Worm (Caenorhabditis elegans) whole organism, L1 larva: Measurements from ENCODE around the gene hil-2.

Experiments used
- C16A3.4 ChIP-seq: fragments of 150-350 bp; optimal IDR thresholded peaks from 2 replicates; lab custom pipeline; 2014; ENCODE audit warnings: missing biosample characterization, missing genetic modification characterization
- C34B4.2 ChIP-seq: sonication (generic microtip); optimal IDR thresholded peaks from 2 replicates; lab custom pipeline; 2017; ENCODE audit warnings: mild to moderate bottlenecking, missing genetic modification characterization, missing compliant biosample characterization
- Y116A8C.19 ChIP-seq: sonication (generic microtip); optimal IDR thresholded peaks from 2 replicates; lab custom pipeline; 2016; ENCODE audit warnings: missing compliant biosample characterization, missing genetic modification characterization, borderline replicate concordance
- alr-1 ChIP-seq: fragments of 200-800 bp; sonication (Bioruptor generic); optimal IDR thresholded peaks from 2 replicates; lab custom pipeline; 2018; ENCODE audit warnings: borderline replicate concordance, mild to moderate bottlenecking, missing genetic modification characterization, missing compliant biosample characterization
- aly-2 ChIP-seq: fragments of 150-350 bp; optimal IDR thresholded peaks from 2 replicates; lab custom pipeline; 2014; ENCODE audit warnings: missing biosample characterization, missing genetic modification characterization
- ama-1 ChIP-seq: fragments of 150-350 bp; optimal IDR thresholded peaks from 2 replicates; lab custom pipeline; 2014
- ceh-82 ChIP-seq, 3 experiments: fragments of 150-350 bp in 1 of 3; sonication (generic microtip) in 2 of 3; optimal IDR thresholded peaks; 2 replicates each; lab custom pipeline; 2014 to 2017; ENCODE audit warnings: missing biosample characterization in 3 of 3, missing genetic modification characterization in 3 of 3
- ceh-90 ChIP-seq: sonication (generic microtip); optimal IDR thresholded peaks from 2 replicates; lab custom pipeline; 2016; ENCODE audit warnings: missing genetic modification characterization, missing compliant biosample characterization
- dpl-1 ChIP-seq, 3 experiments: fragments of 150-350 bp in 2 of 3; sonication (generic microtip) in 1 of 3; optimal IDR thresholded peaks; 2 replicates each; lab custom pipeline; 2014 to 2017; ENCODE audit warnings: missing biosample characterization in 3 of 3, missing genetic modification characterization in 3 of 3, missing genetic modification reagents in 3 of 3
- dsc-1 ChIP-seq: sonication (generic microtip); optimal IDR thresholded peaks from 2 replicates; lab custom pipeline; 2016; ENCODE audit warnings: mild to moderate bottlenecking, missing genetic modification characterization, missing compliant biosample characterization
- efl-1 ChIP-seq, 4 experiments: fragments of 150-350 bp; optimal IDR thresholded peaks in 3 of 4; peaks in 1 of 4; 1 replicate in 1 of 4; 2 replicates in 3 of 4; lab custom pipeline; 2014; ENCODE audit warnings: missing biosample characterization in 2 of 4, missing genetic modification characterization in 2 of 4, missing genetic modification reagents in 2 of 4
- efl-3 ChIP-seq: fragments of 200-800 bp; sonication (Bioruptor generic); optimal IDR thresholded peaks from 2 replicates; lab custom pipeline; 2018; ENCODE audit warnings: mild to moderate bottlenecking, missing genetic modification characterization, missing compliant biosample characterization
- elt-3 ChIP-seq, 6 experiments: fragments of 150-350 bp in 1 of 6; sonication (generic microtip); optimal IDR thresholded peaks; 2 replicates each; lab custom pipeline; 2017 to 2018; ENCODE audit warnings: missing biosample characterization in 6 of 6, missing genetic modification characterization in 6 of 6, inconsistent platforms in 1 of 6
- fkh-10 ChIP-seq: sonication (generic microtip); optimal IDR thresholded peaks from 2 replicates; lab custom pipeline; 2017; ENCODE audit warnings: missing biosample characterization, missing genetic modification reagents, missing genetic modification characterization
- fkh-8 ChIP-seq: sonication (generic microtip); optimal IDR thresholded peaks from 2 replicates; lab custom pipeline; 2016; ENCODE audit warnings: mild to moderate bottlenecking, missing genetic modification characterization, missing compliant biosample characterization
- grh-1 ChIP-seq: fragments of 200-800 bp; sonication (Bioruptor generic); IDR thresholded peaks from 2 replicates; pipeline ENCODE4 v1.3.6; 2022; ENCODE audit warnings: missing genetic modification reagents, missing genetic modification characterization, missing compliant biosample characterization
- hlh-17 ChIP-seq: fragments of 200-800 bp; sonication (Bioruptor generic); optimal IDR thresholded peaks from 2 replicates; lab custom pipeline; 2018; ENCODE audit warnings: missing genetic modification characterization, mild to moderate bottlenecking, missing compliant biosample characterization, moderate library complexity, borderline replicate concordance
- hlh-4 ChIP-seq: sonication (generic microtip); optimal IDR thresholded peaks from 2 replicates; lab custom pipeline; 2016; ENCODE audit warnings: mild to moderate bottlenecking, missing genetic modification characterization, missing compliant biosample characterization
- hpl-2 ChIP-seq: fragments of 150-350 bp; optimal IDR thresholded peaks from 2 replicates; lab custom pipeline; 2014; ENCODE audit warnings: missing biosample characterization, missing genetic modification reagents, missing genetic modification characterization
- isw-1 ChIP-seq: fragments of 200-800 bp; sonication (Bioruptor generic); IDR thresholded peaks from 2 replicates; pipeline ENCODE4 v1.3.6; 2022; ENCODE audit warnings: missing genetic modification characterization, missing compliant biosample characterization
- jun-1 ChIP-seq: fragments of 150-350 bp; optimal IDR thresholded peaks from 2 replicates; lab custom pipeline; 2014; ENCODE audit warnings: missing biosample characterization, missing genetic modification reagents, missing genetic modification characterization
- lin-13 ChIP-seq: fragments of 150-350 bp; optimal IDR thresholded peaks from 2 replicates; lab custom pipeline; 2014; ENCODE audit warnings: missing biosample characterization, missing genetic modification reagents, missing genetic modification characterization
- lin-39 ChIP-seq: fragments of 150-350 bp; optimal IDR thresholded peaks from 2 replicates; lab custom pipeline; 2014; ENCODE audit warnings: missing biosample characterization, missing genetic modification reagents, missing genetic modification characterization
- lsy-2 ChIP-seq, 2 experiments: fragments of 150-350 bp; optimal IDR thresholded peaks; 2 replicates each; lab custom pipeline; 2014; ENCODE audit warnings: missing biosample characterization in 2 of 2, missing genetic modification characterization in 2 of 2
- mef-2 ChIP-seq: fragments of 150-350 bp; optimal IDR thresholded peaks from 2 replicates; lab custom pipeline; 2014; ENCODE audit warnings: missing biosample characterization, missing genetic modification characterization
- mep-1 ChIP-seq: fragments of 150-350 bp; optimal IDR thresholded peaks from 2 replicates; lab custom pipeline; 2014; ENCODE audit warnings: missing biosample characterization, missing genetic modification characterization
- nhr-11 ChIP-seq: fragments of 150-350 bp; optimal IDR thresholded peaks from 2 replicates; lab custom pipeline; 2014; ENCODE audit warnings: missing biosample characterization, missing genetic modification characterization
- nhr-12 ChIP-seq: sonication (generic microtip); optimal IDR thresholded peaks from 2 replicates; lab custom pipeline; 2017; ENCODE audit warnings: missing biosample characterization, missing genetic modification characterization
- nhr-20 ChIP-seq: sonication (generic microtip); optimal IDR thresholded peaks from 2 replicates; lab custom pipeline; 2016; ENCODE audit warnings: mild to moderate bottlenecking, missing genetic modification characterization, missing compliant biosample characterization
- nhr-71 ChIP-seq: sonication (generic microtip); optimal IDR thresholded peaks from 2 replicates; lab custom pipeline; 2016; ENCODE audit warnings: mild to moderate bottlenecking, missing genetic modification characterization, moderate library complexity, missing compliant biosample characterization
- nhr-76 ChIP-seq: sonication (generic microtip); optimal IDR thresholded peaks from 2 replicates; lab custom pipeline; 2017; ENCODE audit warnings: missing biosample characterization, missing genetic modification characterization
- nhr-84 ChIP-seq: sonication (generic microtip); optimal IDR thresholded peaks from 2 replicates; lab custom pipeline; 2017; ENCODE audit warnings: missing biosample characterization, missing genetic modification characterization
- nhr-85 ChIP-seq: sonication (generic microtip); peaks from one replicate; lab custom pipeline; 2016; ENCODE audit warnings: missing genetic modification characterization, inconsistent platforms, missing compliant biosample characterization
- nhr-90 ChIP-seq: sonication (generic microtip); optimal IDR thresholded peaks from 2 replicates; lab custom pipeline; 2016; ENCODE audit warnings: mild to moderate bottlenecking, missing genetic modification characterization, missing compliant biosample characterization; ENCODE audit not compliant: poor library complexity
- pag-3 ChIP-seq: sonication (generic microtip); optimal IDR thresholded peaks from 2 replicates; lab custom pipeline; 2017; ENCODE audit warnings: missing genetic modification characterization, mild to moderate bottlenecking, missing compliant biosample characterization, antibody characterized with exemption, borderline replicate concordance; ENCODE audit not compliant: insufficient read depth
- pax-3 ChIP-seq: fragments of 200-800 bp; sonication (Bioruptor generic); optimal IDR thresholded peaks from 2 replicates; lab custom pipeline; 2018; ENCODE audit warnings: mild to moderate bottlenecking, missing genetic modification characterization, moderate library complexity, missing compliant biosample characterization
- pqm-1 ChIP-seq: sonication (generic microtip); optimal IDR thresholded peaks from 3 replicates; lab custom pipeline; 2017; ENCODE audit warnings: missing biosample characterization, missing genetic modification characterization
- rnt-1 ChIP-seq: sonication (generic microtip); optimal IDR thresholded peaks from 2 replicates; lab custom pipeline; 2016; ENCODE audit warnings: mild to moderate bottlenecking, missing genetic modification characterization, moderate library complexity, missing compliant biosample characterization
- skn-1 ChIP-seq: fragments of 150-350 bp; optimal IDR thresholded peaks from 2 replicates; lab custom pipeline; 2014; ENCODE audit warnings: missing biosample characterization, missing genetic modification characterization
- snpc-4 ChIP-seq: fragments of 150-350 bp; optimal IDR thresholded peaks from 2 replicates; lab custom pipeline; 2014; ENCODE audit warnings: missing biosample characterization, missing genetic modification characterization
- snu-23 ChIP-seq: sonication (generic microtip); optimal IDR thresholded peaks from 2 replicates; lab custom pipeline; 2016; ENCODE audit warnings: missing genetic modification characterization, missing compliant biosample characterization
- sup-37 ChIP-seq: fragments of 200-800 bp; sonication (Bioruptor generic); optimal IDR thresholded peaks from 2 replicates; lab custom pipeline; 2018; ENCODE audit warnings: mild to moderate bottlenecking, missing genetic modification characterization, missing compliant biosample characterization
- swsn-7 ChIP-seq: sonication (generic microtip); optimal IDR thresholded peaks from 2 replicates; lab custom pipeline; 2016; ENCODE audit warnings: missing genetic modification characterization, missing compliant biosample characterization
- tbx-2 ChIP-seq: sonication (generic microtip); optimal IDR thresholded peaks from 2 replicates; lab custom pipeline; 2016; ENCODE audit warnings: missing genetic modification characterization, missing compliant biosample characterization
- tlp-1 ChIP-seq: fragments of 150-350 bp; optimal IDR thresholded peaks from 2 replicates; lab custom pipeline; 2014; ENCODE audit warnings: missing biosample characterization, missing genetic modification characterization
- unc-98 ChIP-seq: fragments of 200-800 bp; sonication (Bioruptor generic); IDR thresholded peaks from 2 replicates; pipeline ENCODE4 v1.3.6; 2022; ENCODE audit warnings: missing genetic modification characterization, missing compliant biosample characterization
- zag-1 ChIP-seq: fragments of 150-350 bp; optimal IDR thresholded peaks from 2 replicates; lab custom pipeline; 2014; ENCODE audit warnings: missing biosample characterization, missing genetic modification characterization
- zip-4 ChIP-seq: fragments of 200-800 bp; sonication (Bioruptor generic); optimal IDR thresholded peaks from 2 replicates; lab custom pipeline; 2018; ENCODE audit warnings: mild to moderate bottlenecking, missing genetic modification characterization, moderate library complexity, missing compliant biosample characterization
- ztf-11 ChIP-seq, 2 experiments: sonication (generic microtip); optimal IDR thresholded peaks; 2 replicates each; lab custom pipeline; 2016 to 2017; ENCODE audit warnings: missing genetic modification characterization in 2 of 2, missing biosample characterization in 1 of 2, missing compliant biosample characterization in 1 of 2
- ztf-4 ChIP-seq: fragments of 150-350 bp; optimal IDR thresholded peaks from 2 replicates; lab custom pipeline; 2014; ENCODE audit warnings: missing biosample characterization, missing genetic modification characterization

Gene hil-2

ce11 chrIV:6321667-6322066, 27.6 kb downstream of the hil-2 start, which contains the start of gene Y73B6BL.29 (continued):
- TF ChIP-seq tlp-1 (tag; lab: Kevin White, UChicago) (no peak), nhr-90 (peak; percentile 99), hpl-2 (no peak), nhr-20 (tag; lab: Kevin White, UChicago) (peak; percentile 95), elt-3 (tag; optimal IDR thresholded peaks at IDR 0.05; lab: Kevin White, UChicago) (peak in 2 of 6 experiments; percentile 71 to 74), alr-1 (no peak), lin-39 (peak; percentile 93), fkh-10 (peak; percentile 51), pax-3 (tag; lab: Kevin White, UChicago) (peak; percentile 98), zag-1 (tag; lab: Kevin White, UChicago) (no peak), mef-2 (peak; percentile 16), swsn-7 (peak; percentile 95), ztf-11 (tag; optimal IDR thresholded peaks at IDR 0.05; lab: Kevin White, UChicago) (peak in 1 of 2 experiments; percentile 98), C34B4.2 (tag; lab: Kevin White, UChicago) (peak; percentile 72), snu-23 (peak; percentile 95), hlh-17 (GFP tag; lab: Kevin White, UChicago) (peak; percentile 70), nhr-76 (tag; lab: Kevin White, UChicago) (no peak), ama-1 (lab: Kevin White, UChicago) (peak; percentile 72), isw-1 (peak; percentile 94), C16A3.4 (tag; lab: Kevin White, UChicago) (peak; percentile 83), sup-37 (GFP tag; lab: Kevin White, UChicago) (peak; percentile 78), Y116A8C.19 (tag; lab: Kevin White, UChicago) (peak; percentile 97), nhr-11 (peak; percentile 80), ceh-90 (peak; percentile 100), mep-1 (peak; percentile 95), lin-13 (peak; percentile 89), skn-1 (tag; lab: Kevin White, UChicago) (peak; percentile 83), ztf-4 (peak; percentile 85), grh-1 (GFP tag; lab: Robert Waterston, UW) (peak; percentile 81), zip-4 (GFP tag; lab: Kevin White, UChicago) (peak; percentile 85), nhr-85 (tag; lab: Kevin White, UChicago) (peak; percentile 98), ceh-82 (tag; optimal IDR thresholded peaks at IDR 0.05; lab: Kevin White, UChicago) (peak; percentile 88), lsy-2 (tag; optimal IDR thresholded peaks at IDR 0.05; lab: Kevin White, UChicago) (peak; percentile 96), dsc-1 (tag; lab: Kevin White, UChicago) (peak; percentile 97), unc-98 (GFP tag; lab: Robert Waterston, UW) (peak; percentile 96), fkh-8 (peak; percentile 92)

- peak; percentile 94 to 95 for TF ChIP-seq efl-1 (optimal IDR thresholded peaks at IDR 0.05; lab: Kevin White, UChicago)
- TF ChIP-seq efl-1 (GFP tag; optimal IDR thresholded peaks at IDR 0.05 in 1 of 2; lab: Kevin White, UChicago), result peak; percentile 87 to 99
- TF ChIP-seq ztf-4, result peak; percentile 95
- TF ChIP-seq aly-2 (tag; lab: Kevin White, UChicago), result peak; percentile 71
- peak; percentile 74 for TF ChIP-seq nhr-11
- TF ChIP-seq nhr-71, result peak; percentile 99
- peak; percentile 8 for TF ChIP-seq Y116A8C.19 (tag; lab: Kevin White, UChicago)
- no peak for TF ChIP-seq pag-3 (tag; lab: Kevin White, UChicago)
- peak; percentile 74 for TF ChIP-seq efl-3 (GFP tag; lab: Kevin White, UChicago)
- TF ChIP-seq nhr-84 (tag; lab: Kevin White, UChicago), result no peak
- TF ChIP-seq hlh-17 (GFP tag; lab: Kevin White, UChicago), result no peak
- TF ChIP-seq rnt-1 (tag; lab: Kevin White, UChicago), result peak; percentile 98
- no peak for TF ChIP-seq pqm-1 (tag; lab: Kevin White, UChicago)
- peak; percentile 98 for TF ChIP-seq tbx-2 (tag; lab: Kevin White, UChicago)
- peak; percentile 91 for TF ChIP-seq nhr-76 (tag; lab: Kevin White, UChicago)
- peak; percentile 46 for TF ChIP-seq nhr-12 (tag; lab: Kevin White, UChicago)
- peak; percentile 70 for TF ChIP-seq ceh-90
- peak; percentile 96 for TF ChIP-seq jun-1 (tag; lab: Kevin White, UChicago)
- peak; percentile 86 to 88 (median 88) for TF ChIP-seq dpl-1 (GFP tag; optimal IDR thresholded peaks at IDR 0.05; lab: Kevin White, UChicago)
- peak; percentile 82 for TF ChIP-seq snpc-4 (tag; lab: Kevin White, UChicago)
- peak; percentile 97 for TF ChIP-seq dsc-1 (tag; lab: Kevin White, UChicago)
- peak; percentile 97 to 98 (median 97) for TF ChIP-seq ceh-82 (tag; optimal IDR thresholded peaks at IDR 0.05; lab: Kevin White, UChicago)
- TF ChIP-seq ztf-11 (tag; optimal IDR thresholded peaks at IDR 0.05; lab: Kevin White, UChicago), result peak in 1 of 2 experiments; percentile 97
- TF ChIP-seq fkh-8, result peak; percentile 94
- no peak for TF ChIP-seq hlh-4 (tag; lab: Kevin White, UChicago)
- TF ChIP-seq fkh-10, result peak; percentile 80
- TF ChIP-seq unc-98 (GFP tag; lab: Robert Waterston, UW), result peak; percentile 67; the same call in 1 of the 2 replicates
Measured at ce11 chrIV:6323654-6324224, 29.7 kb downstream of the hil-2 start, which contains the start of gene sqd-1. sqd-1 (plus strand) TSS chrIV:6324174.
